Fruit fly (Drosophila melanogaster) whole organism, embryonic: ENCODE results near the gene CG13075.

Source experiments
- Adf1 ChIP-seq: fragments of 200-800 bp; sonication (Bioruptor generic); IDR thresholded peaks from 2 replicates; pipeline ENCODE4 v1.3.6; 2022; ENCODE audit warnings: missing biosample characterization, missing genetic modification characterization
- CG10565 ChIP-seq: fragments of 200-800 bp; sonication (Bioruptor generic); optimal IDR thresholded peaks from 3 replicates; lab custom pipeline; 2016; ENCODE audit warnings: missing biosample characterization, mild to moderate bottlenecking, missing genetic modification characterization
- CG10654 ChIP-seq: fragments of 200-800 bp; sonication (Bioruptor generic); optimal IDR thresholded peaks from 2 replicates; lab custom pipeline; 2016; ENCODE audit warnings: missing biosample characterization, missing genetic modification characterization
- CG11093 ChIP-seq: fragments of 200-800 bp; sonication (Bioruptor generic); IDR thresholded peaks from 3 replicates; pipeline ENCODE4 v1.3.6; 2022; ENCODE audit warnings: missing biosample characterization, missing genetic modification characterization
- CG12659 ChIP-seq: fragments of 200-800 bp; sonication (Bioruptor generic); optimal IDR thresholded peaks from 3 replicates; lab custom pipeline; 2017; ENCODE audit warnings: mild to moderate bottlenecking, missing biosample characterization, missing genetic modification reagents, missing genetic modification characterization
- CG13424 ChIP-seq: fragments of 200-800 bp; sonication (Bioruptor generic); optimal IDR thresholded peaks from 2 replicates; lab custom pipeline; 2019; ENCODE audit warnings: missing biosample characterization, mild to moderate bottlenecking, missing genetic modification characterization, moderate library complexity
- CG14965 ChIP-seq: fragments of 200-800 bp; sonication (Bioruptor generic); optimal IDR thresholded peaks from 2 replicates; lab custom pipeline; 2016; ENCODE audit warnings: missing biosample characterization, missing genetic modification characterization, borderline replicate concordance
- CG16863 ChIP-seq: fragments of 200-800 bp; sonication (Bioruptor generic); optimal IDR thresholded peaks from 3 replicates; lab custom pipeline; 2016; ENCODE audit warnings: missing biosample characterization, missing genetic modification characterization
- CG17361 ChIP-seq: fragments of 200-800 bp; sonication (Bioruptor generic); IDR thresholded peaks from 3 replicates; pipeline ENCODE4 v1.3.6; 2022; ENCODE audit warnings: missing biosample characterization, missing genetic modification characterization
- CG17829 ChIP-seq: fragments of 200-800 bp; optimal IDR thresholded peaks from 2 replicates; lab custom pipeline; 2019; ENCODE audit warnings: missing biosample characterization, mild to moderate bottlenecking, missing genetic modification characterization, moderate library complexity
- CG2202 ChIP-seq: fragments of 200-800 bp; sonication (Bioruptor generic); optimal IDR thresholded peaks from 2 replicates; lab custom pipeline; 2018; ENCODE audit warnings: missing biosample characterization, mild to moderate bottlenecking, missing genetic modification characterization
- CG30403 ChIP-seq: fragments of 200-800 bp; sonication (Bioruptor generic); optimal IDR thresholded peaks from 3 replicates; lab custom pipeline; 2016; ENCODE audit warnings: missing biosample characterization, missing genetic modification characterization
- CG30431 ChIP-seq: fragments of 200-800 bp; sonication (Bioruptor generic); optimal IDR thresholded peaks from 2 replicates; lab custom pipeline; 2017; ENCODE audit warnings: missing biosample characterization, missing genetic modification characterization
- CG3726 ChIP-seq: fragments of 200-800 bp; sonication (Bioruptor generic); IDR thresholded peaks from 3 replicates; pipeline ENCODE4, ENCODE4 v1.3.6; 2022; ENCODE audit warnings: missing biosample characterization, missing genetic modification characterization
- CG4424 ChIP-seq: fragments of 200-800 bp; sonication (Bioruptor generic); optimal IDR thresholded peaks from 3 replicates; lab custom pipeline; 2016; ENCODE audit warnings: missing biosample characterization, missing genetic modification characterization
- CG6791 ChIP-seq: fragments of 200-800 bp; sonication (Bioruptor generic); IDR thresholded peaks from 3 replicates; pipeline ENCODE4 v1.3.6; 2022; ENCODE audit warnings: missing biosample characterization, missing genetic modification characterization; ENCODE audit not compliant: partially characterized antibody
- CG6813 ChIP-seq: fragments of 200-800 bp; sonication (Bioruptor generic); optimal IDR thresholded peaks from 2 replicates; lab custom pipeline; 2017; ENCODE audit warnings: missing biosample characterization, missing genetic modification characterization, mild to moderate bottlenecking, moderate library complexity, missing genetic modification reagents
- CG7271 ChIP-seq: fragments of 200-800 bp; sonication (Bioruptor generic); optimal IDR thresholded peaks from 2 replicates; lab custom pipeline; 2018; ENCODE audit warnings: missing biosample characterization, mild to moderate bottlenecking, missing genetic modification characterization, moderate library complexity
- CG8765 ChIP-seq: fragments of 200-800 bp; sonication (Bioruptor generic); IDR thresholded peaks from 2 replicates; pipeline ENCODE4 v1.3.6; 2022; ENCODE audit warnings: missing biosample characterization, missing genetic modification characterization
- Dp ChIP-seq: fragments of 200-800 bp; sonication (Bioruptor generic); optimal IDR thresholded peaks from 2 replicates; lab custom pipeline; 2018; ENCODE audit warnings: missing biosample characterization, mild to moderate bottlenecking, missing genetic modification characterization, moderate library complexity
- Fer3 ChIP-seq: fragments of 200-800 bp; sonication (Bioruptor generic); optimal IDR thresholded peaks from 2 replicates; lab custom pipeline; 2018; ENCODE audit warnings: missing biosample characterization, mild to moderate bottlenecking, missing genetic modification characterization, moderate library complexity
- HHEX ChIP-seq: fragments of 200-800 bp; sonication (Bioruptor generic); optimal IDR thresholded peaks from 3 replicates; lab custom pipeline; 2017; ENCODE audit warnings: missing biosample characterization, mild to moderate bottlenecking, missing genetic modification characterization, missing genetic modification reagents
- Hr78 ChIP-seq, 2 experiments: fragments of 200-800 bp in 1 of 2; fragments of >200 bp in 1 of 2; sonication (Bioruptor generic) in 1 of 2; optimal IDR thresholded peaks; 2 replicates each; lab custom pipeline; 2017 to 2019; ENCODE audit warnings: missing biosample characterization in 2 of 2, missing genetic modification characterization in 2 of 2, mild to moderate bottlenecking in 1 of 2, moderate library complexity in 1 of 2
- Nf-YA ChIP-seq: fragments of 200-800 bp; sonication (Bioruptor generic); IDR thresholded peaks from 2 replicates; pipeline ENCODE4 v1.3.6; 2022; ENCODE audit warnings: missing biosample characterization, missing genetic modification characterization
- abd-A ChIP-seq: fragments of 200-800 bp; sonication (Bioruptor generic); optimal IDR thresholded peaks from 3 replicates; lab custom pipeline; 2019; ENCODE audit warnings: missing biosample characterization, mild to moderate bottlenecking, missing genetic modification characterization, moderate library complexity
- ac ChIP-seq: fragments of 200-800 bp; sonication (Bioruptor generic); optimal IDR thresholded peaks from 3 replicates; lab custom pipeline; 2017; ENCODE audit warnings: missing biosample characterization, mild to moderate bottlenecking, missing genetic modification characterization
- aop ChIP-seq: fragments of 200-800 bp; sonication (Bioruptor generic); IDR thresholded peaks from 2 replicates; pipeline ENCODE4 v1.3.6; 2022; ENCODE audit warnings: missing biosample characterization, missing genetic modification characterization
- bowl ChIP-seq: fragments of 200-800 bp; sonication (Bioruptor generic); IDR thresholded peaks from 2 replicates; pipeline ENCODE4 v1.3.6; 2022; ENCODE audit warnings: missing biosample characterization, missing genetic modification characterization
- br ChIP-seq: fragments of >200 bp; optimal IDR thresholded peaks from 2 replicates; lab custom pipeline; 2017
- chn ChIP-seq: fragments of 200-800 bp; sonication (Bioruptor generic); optimal IDR thresholded peaks from 2 replicates; lab custom pipeline; 2016; ENCODE audit warnings: missing biosample characterization, missing genetic modification characterization
- fd64A ChIP-seq: fragments of 200-800 bp; sonication (Bioruptor generic); optimal IDR thresholded peaks from 3 replicates; lab custom pipeline; 2018; ENCODE audit warnings: missing biosample characterization, mild to moderate bottlenecking, missing genetic modification characterization
- fd96Cb ChIP-seq: fragments of 200-800 bp; sonication (Bioruptor generic); optimal IDR thresholded peaks from 2 replicates; lab custom pipeline; 2018; ENCODE audit warnings: missing biosample characterization, mild to moderate bottlenecking, missing genetic modification characterization, moderate library complexity
- gro ChIP-seq: fragments of 200-800 bp; sonication (Bioruptor generic); optimal IDR thresholded peaks from 2 replicates; lab custom pipeline; 2016; ENCODE audit warnings: missing biosample characterization, missing genetic modification characterization
- hkb ChIP-seq, 2 experiments: fragments of 200-800 bp in 1 of 2; fragments of >200 bp in 1 of 2; sonication (Bioruptor generic) in 1 of 2; IDR thresholded peaks in 1 of 2; optimal IDR thresholded peaks in 1 of 2; 2 replicates each; pipeline versions ENCODE4 v1.3.6 to Lab custom; 2017 to 2022; ENCODE audit warnings: missing biosample characterization in 1 of 2, missing genetic modification characterization in 1 of 2
- mam ChIP-seq: fragments of 200-800 bp; sonication (Bioruptor generic); optimal IDR thresholded peaks from 3 replicates; lab custom pipeline; 2016; ENCODE audit warnings: missing biosample characterization, missing genetic modification characterization
- nmo ChIP-seq: fragments of 200-800 bp; sonication (Bioruptor generic); optimal IDR thresholded peaks from 2 replicates; lab custom pipeline; 2018; ENCODE audit warnings: missing biosample characterization, mild to moderate bottlenecking, missing genetic modification characterization, moderate library complexity
- nom ChIP-seq: fragments of 200-800 bp; sonication (Bioruptor generic); optimal IDR thresholded peaks from 2 replicates; lab custom pipeline; 2017; ENCODE audit warnings: missing biosample characterization, missing genetic modification characterization, mild to moderate bottlenecking, moderate library complexity, missing genetic modification reagents
- row ChIP-seq: fragments of 200-800 bp; sonication (Bioruptor generic); IDR thresholded peaks from 3 replicates; pipeline ENCODE4 v1.3.6; 2022; ENCODE audit warnings: missing biosample characterization, missing genetic modification characterization
- sens-2 ChIP-seq: fragments of 200-800 bp; sonication (Bioruptor generic); IDR thresholded peaks from 2 replicates; pipeline ENCODE4 v1.3.6; 2022; ENCODE audit warnings: missing biosample characterization, missing genetic modification characterization
- shn ChIP-seq: fragments of 200-800 bp; sonication (Bioruptor generic); optimal IDR thresholded peaks from 3 replicates; lab custom pipeline; 2016; ENCODE audit warnings: missing biosample characterization, missing genetic modification characterization
- sima ChIP-seq: fragments of 200-800 bp; sonication (Bioruptor generic); optimal IDR thresholded peaks from 2 replicates; lab custom pipeline; 2016; ENCODE audit warnings: missing biosample characterization, missing genetic modification characterization
- sna ChIP-seq: fragments of 200-800 bp; sonication (Bioruptor generic); IDR thresholded peaks from 2 replicates; pipeline ENCODE4 v1.3.6; 2022; ENCODE audit warnings: missing biosample characterization, missing genetic modification characterization; ENCODE audit not compliant: partially characterized antibody
- so ChIP-seq: fragments of 200-800 bp; sonication (Bioruptor generic); IDR thresholded peaks from 3 replicates; pipeline ENCODE4 v1.3.6; 2022; ENCODE audit warnings: missing biosample characterization, missing genetic modification characterization
- tgo ChIP-seq: fragments of 200-800 bp; sonication (Bioruptor generic); IDR thresholded peaks from 3 replicates; pipeline ENCODE4 v1.3.6; 2022; ENCODE audit warnings: missing biosample characterization, missing genetic modification characterization
- tio ChIP-seq: fragments of 200-800 bp; sonication (Bioruptor generic); optimal IDR thresholded peaks from 2 replicates; lab custom pipeline; 2017; ENCODE audit warnings: missing biosample characterization, missing genetic modification characterization, inconsistent platforms
- twi ChIP-seq: fragments of 200-800 bp; optimal IDR thresholded peaks from 2 replicates; lab custom pipeline; 2019; ENCODE audit warnings: missing biosample characterization, mild to moderate bottlenecking, missing genetic modification characterization, moderate library complexity
- wdn ChIP-seq: fragments of 200-800 bp; sonication (Bioruptor generic); IDR thresholded peaks from 2 replicates; pipeline ENCODE4 v1.3.6; 2022; ENCODE audit warnings: missing biosample characterization, missing genetic modification characterization
- wor ChIP-seq: fragments of 200-800 bp; sonication (Bioruptor generic); IDR thresholded peaks from 2 replicates; pipeline ENCODE4 v1.3.6; 2022; ENCODE audit warnings: missing biosample characterization, missing genetic modification characterization
- zf30C ChIP-seq: fragments of 200-800 bp; sonication (Bioruptor generic); optimal IDR thresholded peaks from 3 replicates; lab custom pipeline; 2018; ENCODE audit warnings: missing biosample characterization, mild to moderate bottlenecking, missing genetic modification characterization

Gene CG13075

dm6 chr3L:16043045-16043781 is 40.6 kb upstream of the CG13075 start (continued):
- TF ChIP-seq fd96Cb (tag; lab: Kevin White, UChicago) (peak; percentile 68), Adf1 (GFP tag; lab: Robert Waterston, UW) (no peak), CG6791 (GFP tag; lab: Robert Waterston, UW) (peak; percentile 50; the same call in 1 of the 3 replicates), CG7271 (tag; lab: Kevin White, UChicago) (peak; percentile 13), br (no peak), CG8765 (GFP tag; lab: Robert Waterston, UW) (no peak), CG2202 (tag; lab: Kevin White, UChicago) (peak; percentile 36), CG17829 (tag; lab: Kevin White, UChicago) (peak; percentile 68), zf30C (GFP tag; lab: Kevin White, UChicago) (no peak), row (GFP tag; lab: Robert Waterston, UW) (peak; percentile 71), bowl (no peak), Dp (GFP tag; lab: Kevin White, UChicago) (no peak), CG30403 (peak; percentile 13), nom (peak; percentile 85), wdn (GFP tag; lab: Robert Waterston, UW) (no peak), Nf-YA (GFP tag; lab: Robert Waterston, UW) (no peak), CG30431 (GFP tag; lab: Kevin White, UChicago) (peak; percentile 27), chn (GFP tag; lab: Kevin White, UChicago) (no peak), aop (GFP tag; lab: Robert Waterston, UW) (no peak), CG12659 (peak; percentile 50), mam (GFP tag; lab: Kevin White, UChicago) (no peak), so (GFP tag; lab: Robert Waterston, UW) (peak; percentile 48; the same call in 2 of the 3 replicates), tgo (GFP tag; lab: Robert Waterston, UW) (0 out of 3 replicates have a peak, but pooled peaks have one; percentile 21), CG16863 (GFP tag; lab: Kevin White, UChicago) (no peak), Hr78 (GFP tag; optimal IDR thresholded peaks at IDR 0.05; lab: Kevin White, UChicago) (no peak), CG14965 (GFP tag; lab: Kevin White, UChicago) (no peak), wor (0 out of 2 replicates have a peak, but pooled peaks have one; percentile 35), sima (GFP tag; lab: Kevin White, UChicago) (no peak), CG3726 (GFP tag; lab: Robert Waterston, UW) (no peak), CG4424 (GFP tag; lab: Kevin White, UChicago) (peak; percentile 34), gro (GFP tag; lab: Kevin White, UChicago) (no peak), HHEX (GFP tag; lab: Kevin White, UChicago) (peak; percentile 49), CG17361 (GFP tag; lab: Robert Waterston, UW) (peak; percentile 76; the same call in 2 of the 3 replicates), Fer3 (tag; lab: Kevin White, UChicago) (no peak), hkb (optimal IDR thresholded peaks at IDR 0.05; lab: Kevin White, UChicago) (no peak), hkb (GFP tag; IDR thresholded peaks at IDR 0.05; lab: Robert Waterston, UW) (peak; percentile 69), abd-A (tag; lab: Kevin White, UChicago) (no peak), CG10654 (peak; percentile 13), sna (GFP tag; lab: Robert Waterston, UW) (no peak), shn (GFP tag; lab: Kevin White, UChicago) (no peak), CG6813 (peak; percentile 50), twi (tag; lab: Kevin White, UChicago) (peak; percentile 43), CG13424 (peak; percentile 69), CG10565 (GFP tag; lab: Kevin White, UChicago) (no peak), CG11093 (no peak), ac (GFP tag; lab: Kevin White, UChicago) (peak; percentile 15), nmo (GFP tag; lab: Kevin White, UChicago) (peak; percentile 61), tio (GFP tag; lab: Kevin White, UChicago) (no peak), fd64A (no peak), sens-2 (no peak)
